Worm (Caenorhabditis elegans) whole organism, dauer: Measurements from ENCODE around the gene wrt-8.
"Not testable (repeated sequence)": the region's sequence is repeated elsewhere in the genome, so short reads cannot be mapped to it uniquely, and the experiment has no call there.

Experiments used
- unc-62 ChIP-seq: sonication (generic microtip); optimal IDR thresholded peaks from 2 replicates; lab custom pipeline; 2017; ENCODE audit warnings: missing biosample characterization, missing genetic modification reagents, missing genetic modification characterization

The wrt-8 gene

ce11 chrV:15344481-15344880, at the start of gene wrt-8:
TSS of gene wrt-8 (minus strand) at chrV:15344581.
- no peak for TF ChIP-seq unc-62 (GFP tag; lab: Kevin White, UChicago)

DNA sequence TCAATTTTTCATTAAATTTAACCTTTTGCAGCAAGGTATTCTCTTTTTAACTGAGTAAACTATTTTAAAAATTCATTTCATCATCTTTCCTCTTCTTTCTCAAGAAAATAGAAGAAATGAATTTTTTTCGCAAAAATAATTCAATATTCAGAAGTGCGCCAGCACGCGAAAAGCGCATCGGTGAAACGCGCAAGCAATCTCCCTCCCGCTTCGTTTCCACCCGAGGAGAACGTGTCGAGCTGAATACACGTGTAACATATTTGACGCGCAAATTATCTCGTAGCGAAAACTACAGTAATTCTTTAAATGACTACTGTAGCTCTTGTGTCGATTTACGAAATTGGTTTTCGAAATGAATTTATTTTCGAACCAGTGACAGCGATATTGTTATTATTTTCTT, 47.7 kb upstream of the wrt-8 start:
- no peak for TF ChIP-seq unc-62 (GFP tag; lab: Kevin White, UChicago)

DNA sequence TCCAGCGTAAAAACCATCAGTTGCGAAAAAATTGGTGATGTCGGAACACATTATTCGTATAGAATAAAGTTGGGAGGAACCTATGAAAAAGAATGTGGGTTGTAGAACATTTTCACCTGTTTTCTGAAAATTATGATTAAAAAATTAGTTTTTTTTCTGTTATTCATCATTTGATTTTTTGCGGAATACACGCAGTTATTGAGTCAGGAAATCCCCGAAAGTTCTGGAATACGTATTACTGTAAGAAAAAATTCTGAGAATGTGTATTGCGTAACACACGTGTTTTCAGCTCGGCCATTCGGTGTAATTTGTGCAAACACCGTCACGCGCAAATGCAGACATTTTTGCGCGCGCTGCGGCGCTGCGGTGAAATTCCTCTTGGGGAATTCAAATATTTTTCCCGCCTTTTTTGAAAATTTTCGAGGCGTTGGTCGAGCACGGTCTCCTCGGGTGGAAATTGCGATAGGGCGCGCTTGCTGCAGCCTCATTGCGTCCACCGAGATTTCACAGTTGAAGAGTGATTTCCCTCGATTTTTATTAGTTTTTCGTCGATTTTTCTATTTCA, 44.5 kb upstream of the wrt-8 start, which contains the start of gene srh-170:
Gene srh-170, minus strand, starts transcription at position 51 of the 565 bp plus-strand sequence.
- TF ChIP-seq unc-62 (GFP tag; lab: Kevin White, UChicago): no peak

DNA sequence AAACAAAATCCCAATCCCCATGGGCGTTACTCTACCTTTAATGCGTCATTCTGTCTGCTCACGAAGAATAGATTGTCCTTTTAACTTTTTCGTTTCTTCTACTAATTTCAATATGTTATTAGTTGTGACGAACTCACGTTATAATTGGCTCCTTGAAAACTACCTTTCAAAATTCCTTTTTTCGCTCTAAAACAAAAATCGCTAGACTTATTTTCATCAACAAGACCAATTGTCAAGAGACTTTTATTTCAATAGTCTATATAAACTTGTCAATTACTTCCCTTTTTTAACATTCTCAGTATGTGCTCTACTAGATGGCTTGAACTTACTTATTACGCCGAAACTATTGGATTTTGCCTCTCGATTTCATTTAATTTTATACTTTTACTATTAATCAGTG, 40.4 kb upstream of the wrt-8 start, which contains the start of gene str-102:
Gene str-102, plus strand, starts transcription at position 301 of the 400 bp plus-strand sequence.
- TF ChIP-seq unc-62 (GFP tag; lab: Kevin White, UChicago): no peak

DNA sequence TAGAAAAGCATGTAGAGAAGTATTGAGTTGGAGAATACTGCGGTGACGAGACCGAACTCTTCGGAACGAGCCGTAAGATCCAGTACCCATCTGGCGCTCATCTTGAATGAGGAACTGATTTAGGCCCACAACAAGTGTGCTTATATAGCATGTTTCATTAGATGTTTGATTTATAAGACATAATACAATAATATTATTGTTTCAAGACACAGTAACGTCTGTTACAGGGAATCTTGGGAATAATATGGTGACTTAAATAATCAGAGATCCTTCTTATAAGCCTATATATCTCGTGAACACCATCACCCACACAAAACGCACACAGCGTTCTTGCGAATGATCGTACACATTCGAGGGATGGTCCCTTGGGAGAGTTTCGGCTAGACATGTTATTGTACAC, 39.4 kb upstream of the wrt-8 start, which contains the start of gene str-88:
Gene str-88, minus strand, starts transcription at position 101 of the 400 bp plus-strand sequence.
- TF ChIP-seq unc-62 (GFP tag; lab: Kevin White, UChicago): no peak

DNA sequence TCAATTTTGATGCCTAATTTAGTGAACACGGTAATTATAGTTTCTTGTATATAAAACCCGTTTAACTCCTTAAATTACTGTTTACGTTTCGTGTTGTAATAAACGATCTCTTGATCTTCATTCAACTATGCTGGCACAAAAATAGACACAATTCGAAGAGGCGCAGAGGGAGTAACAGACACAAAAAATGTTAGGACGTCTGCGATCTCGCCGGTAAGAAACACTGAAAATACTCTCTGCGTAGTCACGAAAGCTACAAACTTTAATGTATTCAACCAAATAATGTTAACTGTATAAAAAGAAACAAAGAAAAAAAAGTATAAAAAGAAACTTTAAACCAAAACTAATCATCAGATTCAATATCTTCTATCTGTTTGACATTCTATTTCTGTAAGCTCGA, 36.5 kb upstream of the wrt-8 start, which contains the start of gene dhs-23:
Gene dhs-23, plus strand, starts transcription at position 363 of the 400 bp plus-strand sequence.
- TF ChIP-seq unc-62 (GFP tag; lab: Kevin White, UChicago): no peak

DNA sequence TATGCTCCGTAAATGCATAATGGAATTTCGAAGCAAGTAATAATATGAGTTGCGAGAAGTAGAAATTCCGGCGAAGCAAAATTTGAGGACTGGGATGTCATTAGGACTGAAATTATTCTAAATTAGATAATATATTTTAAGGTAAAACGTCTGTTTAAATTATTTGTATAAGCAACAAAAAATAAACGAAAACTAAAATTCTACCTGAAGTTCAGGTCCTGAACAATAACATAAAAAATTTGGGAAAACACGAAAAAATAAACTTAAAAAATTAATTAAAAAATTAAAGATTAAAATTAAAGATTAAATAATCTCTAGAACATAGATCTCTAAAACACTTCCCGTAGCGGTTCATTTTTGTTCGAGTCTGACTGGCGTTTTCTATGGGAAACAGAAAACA, 35.4 kb upstream of the wrt-8 start, which contains the start of gene srh-251:
Gene srh-251, minus strand, starts transcription at position 101 of the 400 bp plus-strand sequence.
- no peak for TF ChIP-seq unc-62 (GFP tag; lab: Kevin White, UChicago)

- no peak for TF ChIP-seq unc-62 (GFP tag; lab: Kevin White, UChicago)
Measured at ce11 chrV:15377903-15378302, 33.5 kb upstream of the wrt-8 start, which contains the start of gene srh-122. TSS of gene srh-122 (minus strand) at chrV:15378003.

DNA sequence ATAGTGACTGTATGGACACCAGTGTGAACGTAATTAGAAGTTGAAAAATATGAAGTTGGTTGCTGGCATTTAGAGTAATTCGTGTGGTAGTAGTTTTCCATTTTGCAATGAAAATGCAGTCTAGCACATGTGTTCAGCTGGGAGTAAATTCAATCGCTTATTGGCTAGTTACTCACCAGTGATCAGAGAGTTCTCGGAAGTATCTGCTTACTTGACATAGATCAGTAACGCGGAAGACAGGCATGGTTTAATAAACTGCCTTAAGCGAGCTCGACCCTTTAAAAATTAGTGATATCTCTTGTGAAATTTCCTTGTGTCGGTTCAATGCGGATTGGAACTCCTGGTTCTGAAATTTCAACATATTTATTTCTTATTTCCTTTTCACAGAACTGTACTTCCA, 31.8 kb upstream of the wrt-8 start, which contains the start of gene srh-52:
Gene srh-52, minus strand, starts transcription at position 101 of the 400 bp plus-strand sequence.
- TF ChIP-seq unc-62 (GFP tag; lab: Kevin White, UChicago): no peak

DNA sequence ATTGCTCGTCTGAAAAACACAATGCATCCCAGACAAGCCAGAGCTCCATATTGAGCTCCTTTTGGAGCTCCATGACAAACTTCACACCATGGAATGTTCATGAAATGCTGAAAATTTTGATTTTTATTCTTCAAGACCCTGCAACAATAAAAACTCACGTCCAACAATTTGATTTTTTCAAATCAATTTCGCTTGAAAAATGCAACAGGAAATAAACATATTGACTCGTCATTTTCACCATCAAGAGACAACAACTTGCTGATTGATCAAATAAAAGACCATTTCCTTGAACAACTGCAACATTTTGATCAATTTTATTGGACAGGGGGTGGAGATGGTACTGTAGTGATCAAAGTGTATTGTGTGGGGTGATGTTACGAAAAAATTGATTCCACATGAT, 25.3 kb upstream of the wrt-8 start, which contains the start of gene nhr-269:
Gene nhr-269, minus strand, starts transcription at position 101 of the 400 bp plus-strand sequence.
- no peak for TF ChIP-seq unc-62 (GFP tag; lab: Kevin White, UChicago)

DNA sequence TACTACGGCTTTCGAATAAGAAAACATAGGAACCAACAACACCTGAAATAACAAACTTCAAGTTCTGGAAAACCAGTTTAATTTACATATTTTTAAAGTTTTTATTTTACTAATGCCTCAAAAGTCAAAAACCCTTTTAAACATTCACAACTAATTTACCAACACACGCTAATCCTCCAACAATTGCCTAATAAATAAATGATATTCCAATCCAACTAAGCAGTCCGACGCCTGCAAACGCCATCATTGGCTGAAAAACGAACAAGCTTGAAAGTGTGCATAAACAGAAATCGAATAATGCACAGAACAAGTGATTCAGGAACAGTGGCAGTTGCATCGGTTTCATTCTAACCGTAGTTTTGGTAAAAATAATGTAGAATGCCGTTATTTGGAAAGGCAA, 23.4 kb upstream of the wrt-8 start:
- TF ChIP-seq unc-62 (GFP tag; lab: Kevin White, UChicago): no peak

- TF ChIP-seq unc-62 (GFP tag; lab: Kevin White, UChicago): not testable (repeated sequence)
Measured at ce11 chrV:15361412-15361811, 17.0 kb upstream of the wrt-8 start, which contains the start of gene ech-1.1. TSS of gene ech-1.1 (minus strand) at chrV:15361512.

- no peak for TF ChIP-seq unc-62 (GFP tag; lab: Kevin White, UChicago)
Measured at ce11 chrV:15354648-15355047, 10.3 kb upstream of the wrt-8 start, which contains the start of gene C29F3.7. TSS of gene C29F3.7 (plus strand) at chrV:15354901.

ce11 chrV:15352376-15352775, 8.0 kb upstream of the wrt-8 start, which contains the start of gene srx-58:
TSS of gene srx-58 (plus strand) at chrV:15352676.
- TF ChIP-seq unc-62 (GFP tag; lab: Kevin White, UChicago): no peak

ce11 chrV:15350615-15351014, 6.2 kb upstream of the wrt-8 start, which contains the start of gene clec-231:
TSS of gene clec-231 (minus strand) at chrV:15350715.
- no peak for TF ChIP-seq unc-62 (GFP tag; lab: Kevin White, UChicago)

- no peak for TF ChIP-seq unc-62 (GFP tag; lab: Kevin White, UChicago)
Measured at ce11 chrV:15349044-15349443, 4.7 kb upstream of the wrt-8 start, which contains the start of gene clec-230. TSS of gene clec-230 (minus strand) at chrV:15349144.
